Fruit fly (Drosophila melanogaster) whole organism, adult: Measurements from ENCODE around the gene Myb.

Source experiments
- CG33017 ChIP-seq: fragments of 200-800 bp; sonication (Bioruptor generic); optimal IDR thresholded peaks from 2 replicates; lab custom pipeline; 2018; ENCODE audit warnings: missing biosample characterization, mild to moderate bottlenecking, missing genetic modification characterization, moderate library complexity
- CG5204 ChIP-seq: fragments of 200-800 bp; sonication (Bioruptor generic); optimal IDR thresholded peaks from 2 replicates; lab custom pipeline; 2016; ENCODE audit warnings: missing biosample characterization, missing genetic modification characterization
- Mnt ChIP-seq: fragments of 200-800 bp; sonication (Bioruptor generic); optimal IDR thresholded peaks from 2 replicates; lab custom pipeline; 2016; ENCODE audit warnings: missing biosample characterization, mild to moderate bottlenecking, missing genetic modification characterization
- cnc ChIP-seq, 2 experiments: fragments of >200 bp; optimal IDR thresholded peaks; 2 replicates each; lab custom pipeline; 2017
- kay ChIP-seq: fragments of 200-800 bp; sonication (Bioruptor generic); peaks from one replicate; lab custom pipeline; 2016; ENCODE audit warnings: missing biosample characterization, missing genetic modification characterization, borderline replicate concordance
- ovo ChIP-seq: fragments of 200-800 bp; sonication (Bioruptor generic); optimal IDR thresholded peaks from 2 replicates; lab custom pipeline; 2016; ENCODE audit warnings: missing biosample characterization, missing genetic modification characterization
- tj ChIP-seq: fragments of 200-800 bp; sonication (Bioruptor generic); optimal IDR thresholded peaks from 3 replicates; lab custom pipeline; 2017; ENCODE audit warnings: missing biosample characterization, mild to moderate bottlenecking, missing genetic modification characterization, moderate library complexity
- toe ChIP-seq: fragments of 200-800 bp; sonication (Bioruptor generic); optimal IDR thresholded peaks from 2 replicates; lab custom pipeline; 2016; ENCODE audit warnings: missing biosample characterization, missing genetic modification characterization

dm6 chrX:15852815-15853542 is 4.6 kb downstream of the Myb start, which contains the start of the genes UBL3 and CG15914:
- no peak for TF ChIP-seq CG33017
- peak; percentile 25 for TF ChIP-seq kay (GFP tag; lab: Kevin White, UChicago)
- TF ChIP-seq tj (GFP tag; lab: Kevin White, UChicago) = peak; percentile 53
- peak; percentile 32 for TF ChIP-seq ovo (GFP tag; lab: Kevin White, UChicago)
- TF ChIP-seq Mnt (GFP tag; lab: Kevin White, UChicago) = peak; percentile 70
- no peak for TF ChIP-seq CG5204 (GFP tag; lab: Kevin White, UChicago)
- no peak for TF ChIP-seq cnc (optimal IDR thresholded peaks at IDR 0.05; lab: Kevin White, UChicago)
- no peak for TF ChIP-seq toe (GFP tag; lab: Kevin White, UChicago)
